Fruit fly (Drosophila melanogaster) whole organism, wandering third instar larva: ENCODE measurements around the gene CG32651.

ENCODE experiments used
- CG32264 ChIP-seq: fragments of 200-800 bp; sonication (Bioruptor generic); optimal IDR thresholded peaks from 2 replicates; lab custom pipeline; 2016; ENCODE audit warnings: missing biosample characterization, missing genetic modification characterization
- CG9705 ChIP-seq: fragments of 200-800 bp; sonication (Bioruptor generic); optimal IDR thresholded peaks from 2 replicates; lab custom pipeline; 2018; ENCODE audit warnings: missing biosample characterization, mild to moderate bottlenecking, missing genetic modification characterization
- CrebA ChIP-seq: fragments of 200-800 bp; sonication (Bioruptor generic); optimal IDR thresholded peaks from 2 replicates; lab custom pipeline; 2016; ENCODE audit warnings: missing biosample characterization, mild to moderate bottlenecking, missing genetic modification characterization, borderline replicate concordance
- Dfd ChIP-seq: fragments of >200 bp; optimal IDR thresholded peaks from 2 replicates; lab custom pipeline; 2017; ENCODE audit warnings: missing biosample characterization, missing genetic modification characterization
- Dif ChIP-seq: fragments of 200-275, 200-300 bp; sonication (Bioruptor generic); optimal IDR thresholded peaks from 2 replicates; lab custom pipeline; 2018; ENCODE audit warnings: missing biosample characterization, missing genetic modification characterization; ENCODE audit not compliant: partially characterized antibody
- HLH106 ChIP-seq: fragments of 200-800 bp; optimal IDR thresholded peaks from 3 replicates; lab custom pipeline; 2019; ENCODE audit warnings: missing biosample characterization, mild to moderate bottlenecking, missing genetic modification characterization, moderate library complexity
- Hnf4 ChIP-seq: fragments of 200-800 bp; sonication (Bioruptor generic); optimal IDR thresholded peaks from 2 replicates; lab custom pipeline; 2016; ENCODE audit warnings: missing biosample characterization, mild to moderate bottlenecking, missing genetic modification characterization
- Hr83 ChIP-seq: fragments of 200-300 bp; sonication (Bioruptor generic); optimal IDR thresholded peaks from 2 replicates; lab custom pipeline; 2016; ENCODE audit warnings: missing biosample characterization, mild to moderate bottlenecking, missing genetic modification characterization, moderate library complexity; ENCODE audit not compliant: poor library complexity, severe bottlenecking
- Mio ChIP-seq: sonication (Bioruptor generic); optimal IDR thresholded peaks from 2 replicates; lab custom pipeline; 2016; ENCODE audit warnings: missing biosample characterization, missing genetic modification characterization
- Rel ChIP-seq, 2 experiments: fragments of 200-800 bp; sonication (Bioruptor generic) in 1 of 2; optimal IDR thresholded peaks; 2 replicates in 1 of 2; 3 replicates in 1 of 2; lab custom pipeline; 2016 to 2019; ENCODE audit warnings: mild to moderate bottlenecking in 2 of 2, missing biosample characterization in 2 of 2, missing genetic modification characterization in 2 of 2, moderate library complexity in 1 of 2
- Sp1 ChIP-seq: fragments of 200-800 bp; sonication (Bioruptor generic); optimal IDR thresholded peaks from 3 replicates; lab custom pipeline; 2019; ENCODE audit warnings: missing biosample characterization, mild to moderate bottlenecking, missing genetic modification characterization, moderate library complexity
- Vsx2 ChIP-seq: fragments of 200-300, 225-300 bp; sonication (Bioruptor generic); optimal IDR thresholded peaks from 2 replicates; lab custom pipeline; 2018; ENCODE audit warnings: missing biosample characterization, missing genetic modification characterization; ENCODE audit not compliant: partially characterized antibody
- br ChIP-seq: fragments of 200-800 bp; sonication (Bioruptor generic); optimal IDR thresholded peaks from 2 replicates; lab custom pipeline; 2016; ENCODE audit warnings: missing biosample characterization, missing genetic modification characterization
- brk ChIP-seq: fragments of 200-800 bp; sonication (Bioruptor generic); optimal IDR thresholded peaks from 2 replicates; lab custom pipeline; 2016; ENCODE audit warnings: missing biosample characterization, mild to moderate bottlenecking, missing genetic modification characterization
- dl ChIP-seq, 2 experiments: fragments of 175-275, 200-275 bp in 1 of 2; fragments of 200-275 bp in 1 of 2; sonication (Bioruptor generic); optimal IDR thresholded peaks; lab custom pipeline; 2018; ENCODE audit warnings: mild to moderate bottlenecking in 2 of 2, missing biosample characterization in 2 of 2, missing genetic modification characterization in 2 of 2, moderate library complexity in 2 of 2; ENCODE audit not compliant: partially characterized antibody in 2 of 2, insufficient read depth in 1 of 2
- dmrt93B ChIP-seq: fragments of 200-800 bp; sonication (Bioruptor generic); optimal IDR thresholded peaks from 2 replicates; lab custom pipeline; 2018; ENCODE audit warnings: missing biosample characterization, mild to moderate bottlenecking, missing genetic modification characterization
- dsf ChIP-seq: sonication (Bioruptor generic); optimal IDR thresholded peaks from 2 replicates; lab custom pipeline; 2016; ENCODE audit warnings: missing biosample characterization, missing genetic modification characterization, borderline replicate concordance
- ey ChIP-seq: fragments of 200-800 bp; sonication (Bioruptor generic); optimal IDR thresholded peaks from 2 replicates; lab custom pipeline; 2016; ENCODE audit warnings: missing biosample characterization, missing genetic modification characterization
- foxo ChIP-seq, 2 experiments: fragments of 200-800 bp; sonication (Bioruptor generic); optimal IDR thresholded peaks; 2 replicates in 1 of 2; 3 replicates in 1 of 2; lab custom pipeline; 2016 to 2017; ENCODE audit warnings: missing biosample characterization in 2 of 2, missing genetic modification characterization in 2 of 2
- fru ChIP-seq: fragments of 200-800 bp; sonication (Bioruptor generic); optimal IDR thresholded peaks from 3 replicates; lab custom pipeline; 2016; ENCODE audit warnings: missing biosample characterization, mild to moderate bottlenecking, missing genetic modification characterization
- h ChIP-seq: fragments of 200-800 bp; sonication (Bioruptor generic); optimal IDR thresholded peaks from 3 replicates; lab custom pipeline; 2016; ENCODE audit warnings: missing biosample characterization, mild to moderate bottlenecking, missing genetic modification characterization
- jim ChIP-seq: fragments of 175-275, 200-325 bp; sonication (Bioruptor generic); optimal IDR thresholded peaks from 2 replicates; lab custom pipeline; 2016; ENCODE audit warnings: missing biosample characterization, mild to moderate bottlenecking, missing genetic modification characterization
- lola ChIP-seq: fragments of >200 bp; optimal IDR thresholded peaks from 2 replicates; lab custom pipeline; 2017; ENCODE audit warnings: missing biosample characterization, missing genetic modification characterization
- pan ChIP-seq: fragments of >200 bp; optimal IDR thresholded peaks from 2 replicates; lab custom pipeline; 2017
- psq ChIP-seq: fragments of 200-800 bp; sonication (Bioruptor generic); optimal IDR thresholded peaks from 3 replicates; lab custom pipeline; 2017; ENCODE audit warnings: missing biosample characterization, mild to moderate bottlenecking, missing genetic modification characterization, moderate library complexity
- rgr ChIP-seq: fragments of 200-800 bp; sonication (Bioruptor generic); optimal IDR thresholded peaks from 3 replicates; lab custom pipeline; 2016; ENCODE audit warnings: missing biosample characterization, mild to moderate bottlenecking, missing genetic modification characterization
- sage ChIP-seq: fragments of 200-800 bp; sonication (Bioruptor generic); optimal IDR thresholded peaks from 2 replicates; lab custom pipeline; 2016; ENCODE audit warnings: missing biosample characterization, mild to moderate bottlenecking, missing genetic modification characterization
- sv ChIP-seq: fragments of 200-800 bp; sonication (Bioruptor generic); optimal IDR thresholded peaks from 3 replicates; lab custom pipeline; 2016; ENCODE audit warnings: missing biosample characterization, missing genetic modification characterization
- tai ChIP-seq: sonication (Bioruptor generic); optimal IDR thresholded peaks from 2 replicates; lab custom pipeline; 2016; ENCODE audit warnings: missing biosample characterization, missing genetic modification characterization
- usp ChIP-seq: fragments of >200 bp; optimal IDR thresholded peaks from 2 replicates; lab custom pipeline; 2017; ENCODE audit warnings: missing biosample characterization, missing genetic modification characterization

CG32651 gene

DNA sequence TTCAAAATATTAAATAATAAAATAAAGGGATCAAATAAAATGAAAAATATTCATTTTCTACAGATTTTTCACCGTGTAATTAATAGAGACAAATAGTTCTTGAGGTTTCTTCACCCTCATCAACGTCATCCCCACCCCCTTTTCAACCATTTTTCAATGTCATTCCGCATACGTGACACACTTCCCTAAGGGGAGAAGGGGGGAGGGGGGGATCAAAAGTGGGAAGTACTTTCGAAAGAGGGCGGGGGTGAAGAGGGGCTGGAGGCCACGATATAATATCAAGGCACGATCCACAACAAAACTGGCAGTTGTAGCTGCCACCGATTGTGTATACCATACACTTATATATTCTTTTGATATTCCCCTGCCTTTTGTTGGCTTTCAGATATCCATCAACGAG lies 26.3 kb upstream of the CG32651 start:
- TF ChIP-seq Rel (GFP tag; optimal IDR thresholded peaks at IDR 0.05; lab: Kevin White, UChicago) (no peak), Rel (tag; optimal IDR thresholded peaks at IDR 0.05; lab: Kevin White, UChicago) (no peak), dsf (GFP tag; lab: Kevin White, UChicago) (no peak)

dm6 chrX:12431924-12432323 lies 23.6 kb upstream of the CG32651 start, which contains the start of gene Pkcdelta:
Pkcdelta (plus strand) TSS chrX:12432224.
- TF ChIP-seq Hr83 (GFP tag; lab: Kevin White, UChicago) (no peak), HLH106 (tag; lab: Kevin White, UChicago) (no peak), lola (no peak), Vsx2 (GFP tag; lab: Kevin White, UChicago) (no peak), Rel (GFP tag; optimal IDR thresholded peaks at IDR 0.05; lab: Kevin White, UChicago) (no peak), Rel (tag; optimal IDR thresholded peaks at IDR 0.05; lab: Kevin White, UChicago) (no peak), rgr (no peak), pan (no peak), dl (GFP tag; optimal IDR thresholded peaks at IDR 0.05; lab: Kevin White, UChicago; ENCODE audit: insufficient read depth in 1 of 2, partially characterized antibody in 2 of 2) (no peak), dsf (GFP tag; lab: Kevin White, UChicago) (no peak), psq (GFP tag; lab: Kevin White, UChicago) (no peak)

DNA sequence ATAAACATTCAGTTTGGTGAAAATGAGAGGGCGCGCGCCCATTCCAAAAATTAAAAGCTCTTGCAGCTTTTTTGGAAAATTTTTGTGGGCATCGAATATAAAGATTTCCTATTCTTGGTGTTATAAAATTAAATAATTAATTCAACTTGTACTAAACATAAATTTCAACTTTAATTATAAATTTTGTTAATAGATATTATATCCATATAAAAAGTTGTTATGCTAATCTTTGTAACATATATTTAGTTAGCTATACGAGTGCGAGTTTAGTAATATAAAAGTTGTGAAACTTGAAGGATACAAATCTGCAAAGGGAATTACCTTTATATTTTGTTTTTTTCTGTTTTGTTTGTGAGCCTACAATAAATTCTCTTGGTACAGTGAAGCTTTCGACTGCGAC lies 23.2 kb upstream of the CG32651 start:
- TF ChIP-seq br (GFP tag; lab: Kevin White, UChicago) (no peak), ey (no peak), pan (no peak), Hnf4 (no peak), sv (GFP tag; lab: Kevin White, UChicago) (no peak), Dfd (GFP tag; lab: Kevin White, UChicago) (no peak), rgr (no peak), dsf (GFP tag; lab: Kevin White, UChicago) (no peak), dmrt93B (no peak), Sp1 (GFP tag; lab: Kevin White, UChicago) (no peak), usp (GFP tag; lab: Kevin White, UChicago) (no peak), Dif (no peak), HLH106 (tag; lab: Kevin White, UChicago) (no peak), Rel (GFP tag; optimal IDR thresholded peaks at IDR 0.05; lab: Kevin White, UChicago) (no peak), Rel (tag; optimal IDR thresholded peaks at IDR 0.05; lab: Kevin White, UChicago) (no peak), brk (no peak), fru (GFP tag; lab: Kevin White, UChicago) (no peak), jim (GFP tag; lab: Kevin White, UChicago) (no peak), CG32264 (GFP tag; lab: Kevin White, UChicago) (no peak), psq (GFP tag; lab: Kevin White, UChicago) (no peak)

- no peak for TF ChIP-seq h (GFP tag; lab: Kevin White, UChicago)
Observed at dm6 chrX:12391732-12392131, 16.5 kb downstream of the CG32651 start.

- TF ChIP-seq Dfd (GFP tag; lab: Kevin White, UChicago) (no peak), sage (GFP tag; lab: Kevin White, UChicago) (no peak), Sp1 (GFP tag; lab: Kevin White, UChicago) (no peak), CG9705 (no peak), foxo (GFP tag; optimal IDR thresholded peaks at IDR 0.05; lab: Kevin White, UChicago) (no peak), CG32264 (GFP tag; lab: Kevin White, UChicago) (no peak), CrebA (GFP tag; lab: Kevin White, UChicago) (no peak), HLH106 (tag; lab: Kevin White, UChicago) (no peak), Hnf4 (no peak), Dif (no peak), Mio (GFP tag; lab: Kevin White, UChicago) (no peak), jim (GFP tag; lab: Kevin White, UChicago) (no peak), Hr83 (GFP tag; lab: Kevin White, UChicago) (no peak), fru (GFP tag; lab: Kevin White, UChicago) (no peak), usp (GFP tag; lab: Kevin White, UChicago) (no peak), ey (no peak), tai (no peak), h (GFP tag; lab: Kevin White, UChicago) (no peak), pan (no peak), brk (no peak)
Observed at dm6 chrX:12389138-12389537, 19.1 kb downstream of the CG32651 start.
